ENCODE assay signal across 1 fruit fly cellular context in the genomic region with DNA sequence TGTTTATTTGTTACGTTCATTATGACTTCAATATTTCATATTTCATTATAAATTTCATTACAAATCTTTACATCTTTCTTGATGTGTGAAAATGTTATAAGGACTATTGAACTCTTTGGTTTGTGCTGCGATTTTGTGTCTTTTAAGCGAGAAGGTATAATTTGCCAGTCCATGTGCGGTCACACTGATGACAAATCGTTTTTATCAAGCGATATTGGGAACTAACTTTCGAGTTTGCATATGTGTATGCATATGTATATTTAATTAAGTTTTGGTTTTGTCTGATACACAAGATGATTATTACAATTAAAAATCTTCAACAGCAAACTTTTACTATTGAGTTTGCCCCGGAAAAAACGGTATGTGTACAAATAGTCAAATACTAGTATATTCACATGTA.
A peak's percentile ranks its signal among the peaks of the same experiment; 100 is the strongest.
TF ChIP-seq lines count a peak whose summit lies in the region.

A gene (plus strand): TSS at position 163 of the 400 bp plus-strand sequence.

TF ChIP-seq in whole organism, embryonic, 481 proteins besides CTCF, POLR2A, EP300 and RAD21 (continued from another document and continues in another):
- TF ChIP-seq gem (tag; optimal IDR thresholded peaks at IDR 0.05; lab: Kevin White, UChicago) (peak; percentile 52), CG8281 (tag; optimal IDR thresholded peaks at IDR 0.05; lab: Kevin White, UChicago) (no peak), sob (GFP tag; IDR thresholded peaks at IDR 0.05; lab: Robert Waterston, UW) (no peak), tna (GFP tag; IDR thresholded peaks at IDR 0.05; lab: Robert Waterston, UW; ENCODE audit: partially characterized antibody) (no peak), fru (optimal IDR thresholded peaks at IDR 0.05; lab: Kevin White, UChicago) (no peak), CG33557 (GFP tag; optimal IDR thresholded peaks at IDR 0.05; lab: Kevin White, UChicago) (peak; percentile 19), ttk (GFP tag; IDR thresholded peaks at IDR 0.05; lab: Robert Waterston, UW) (no peak), CG8089 (GFP tag; optimal IDR thresholded peaks at IDR 0.05; lab: Kevin White, UChicago) (peak; percentile 42), CG1603 (tag; optimal IDR thresholded peaks at IDR 0.05; lab: Kevin White, UChicago) (peak; percentile 97), CG7839 (tag; optimal IDR thresholded peaks at IDR 0.05; lab: Kevin White, UChicago) (no peak), tx (GFP tag; optimal IDR thresholded peaks at IDR 0.05; lab: Kevin White, UChicago) (no peak), Hmx (GFP tag; optimal IDR thresholded peaks at IDR 0.05; lab: Kevin White, UChicago) (no peak), CG17829 (tag; optimal IDR thresholded peaks at IDR 0.05; lab: Kevin White, UChicago) (peak; percentile 29), CG15269 (tag; optimal IDR thresholded peaks at IDR 0.05; lab: Kevin White, UChicago) (no peak), MESR4 (GFP tag; optimal IDR thresholded peaks at IDR 0.05; lab: Kevin White, UChicago) (peak; percentile 90), CkIIα-i1 (GFP tag; IDR thresholded peaks at IDR 0.05; lab: Robert Waterston, UW) (no peak), CG17568 (GFP tag; optimal IDR thresholded peaks at IDR 0.05; lab: Kevin White, UChicago) (no peak), CG17359 (tag; optimal IDR thresholded peaks at IDR 0.05; lab: Kevin White, UChicago) (no peak), slbo (GFP tag; IDR thresholded peaks at IDR 0.05; lab: Robert Waterston, UW) (no peak), CG17912 (GFP tag; optimal IDR thresholded peaks at IDR 0.05; lab: Kevin White, UChicago) (no peak), CG15601 (tag; optimal IDR thresholded peaks at IDR 0.05; lab: Kevin White, UChicago) (peak; percentile 32), CG13894 (tag; optimal IDR thresholded peaks at IDR 0.05; lab: Kevin White, UChicago) (peak; percentile 66), CG8290 (GFP tag; optimal IDR thresholded peaks at IDR 0.05; lab: Kevin White, UChicago) (peak; percentile 61), CG8290 (tag; optimal IDR thresholded peaks at IDR 0.05; lab: Kevin White, UChicago) (peak; percentile 11 to 67), Eip74EF (GFP tag; optimal IDR thresholded peaks at IDR 0.05; lab: Kevin White, UChicago) (peak; percentile 7 to 51), CG9797 (GFP tag; optimal IDR thresholded peaks at IDR 0.05; lab: Kevin White, UChicago) (peak; percentile 60), CG17328 (GFP tag; IDR thresholded peaks at IDR 0.05; lab: Robert Waterston, UW) (no peak), ind (GFP tag; optimal IDR thresholded peaks at IDR 0.05; lab: Kevin White, UChicago) (no peak), nmo (GFP tag; optimal IDR thresholded peaks at IDR 0.05; lab: Kevin White, UChicago) (peak; percentile 63), ems (GFP tag; optimal IDR thresholded peaks at IDR 0.05; lab: Kevin White, UChicago) (no peak), dpn (GFP tag; optimal IDR thresholded peaks at IDR 0.05; lab: Kevin White, UChicago) (no peak), Trl (optimal IDR thresholded peaks at IDR 0.05; lab: Kevin White, UChicago) (no peak), Trl (GFP tag; optimal IDR thresholded peaks at IDR 0.05; lab: Kevin White, UChicago) (no peak), Poxn (GFP tag; IDR thresholded peaks at IDR 0.05; lab: Robert Waterston, UW) (no peak), Neu2 (GFP tag; optimal IDR thresholded peaks at IDR 0.05; lab: Kevin White, UChicago; ENCODE audit: borderline replicate concordance) (no peak), CG11085 (GFP tag; IDR thresholded peaks at IDR 0.05; lab: Robert Waterston, UW) (no peak), Dp (GFP tag; optimal IDR thresholded peaks at IDR 0.05; lab: Kevin White, UChicago) (no peak), CG7271 (tag; optimal IDR thresholded peaks at IDR 0.05; lab: Kevin White, UChicago) (no peak), CG17361 (GFP tag; IDR thresholded peaks at IDR 0.05; lab: Robert Waterston, UW) (peak; percentile 42; the same call in 1 of the 3 replicates), D19A (tag; optimal IDR thresholded peaks at IDR 0.05; lab: Kevin White, UChicago) (peak; percentile 49), Fer3 (tag; optimal IDR thresholded peaks at IDR 0.05; lab: Kevin White, UChicago) (peak; percentile 30), ash1 (GFP tag; optimal IDR thresholded peaks at IDR 0.05; lab: Kevin White, UChicago) (no peak), CG9817 (tag; optimal IDR thresholded peaks at IDR 0.05; lab: Kevin White, UChicago) (no peak), Rx (GFP tag; IDR thresholded peaks at IDR 0.05; lab: Robert Waterston, UW) (no peak), H15 (GFP tag; IDR thresholded peaks at IDR 0.05; lab: Robert Waterston, UW) (no peak), CG13296 (GFP tag; optimal IDR thresholded peaks at IDR 0.05; lab: Kevin White, UChicago) (no peak), Opbp (GFP tag; IDR thresholded peaks at IDR 0.05; lab: Robert Waterston, UW; ENCODE audit: partially characterized antibody) (no peak), sr (GFP tag; IDR thresholded peaks at IDR 0.05; lab: Robert Waterston, UW) (no peak), CG11723 (GFP tag; optimal IDR thresholded peaks at IDR 0.05; lab: Kevin White, UChicago) (peak; percentile 92), CG12155 (GFP tag; optimal IDR thresholded peaks at IDR 0.05; lab: Kevin White, UChicago) (peak; percentile 16), Spps (tag; optimal IDR thresholded peaks at IDR 0.05; lab: Kevin White, UChicago) (peak; percentile 16), CG18476 (GFP tag; optimal IDR thresholded peaks at IDR 0.05; lab: Kevin White, UChicago) (no peak), Lim3 (GFP tag; IDR thresholded peaks at IDR 0.05; lab: Robert Waterston, UW) (no peak), CG2712 (tag; optimal IDR thresholded peaks at IDR 0.05; lab: Kevin White, UChicago) (peak; percentile 58), tin (GFP tag; optimal IDR thresholded peaks at IDR 0.05; lab: Kevin White, UChicago) (no peak), Doc3 (GFP tag; IDR thresholded peaks at IDR 0.05; lab: Robert Waterston, UW; ENCODE audit: partially characterized antibody) (no peak), CG4328 (GFP tag; optimal IDR thresholded peaks at IDR 0.05; lab: Kevin White, UChicago) (no peak), CG18599 (GFP tag; optimal IDR thresholded peaks at IDR 0.05; lab: Kevin White, UChicago) (no peak), Hey (tag; optimal IDR thresholded peaks at IDR 0.05; lab: Kevin White, UChicago) (no peak), Pdp1 (GFP tag; optimal IDR thresholded peaks at IDR 0.05; lab: Kevin White, UChicago) (peak in 1 of 2 experiments; percentile 16), CG17186 (GFP tag; optimal IDR thresholded peaks at IDR 0.05; lab: Kevin White, UChicago) (peak; percentile 23), CG7357 (GFP tag; IDR thresholded peaks at IDR 0.05; lab: Robert Waterston, UW) (peak; percentile 97), CG9932 (GFP tag; IDR thresholded peaks at IDR 0.05; lab: Robert Waterston, UW) (no peak), CG32767 (GFP tag; IDR thresholded peaks at IDR 0.05; lab: Robert Waterston, UW) (no peak), bab2 (GFP tag; optimal IDR thresholded peaks at IDR 0.05; lab: Kevin White, UChicago) (no peak), CG14710 (tag; optimal IDR thresholded peaks at IDR 0.05; lab: Kevin White, UChicago) (peak; percentile 61), nau (GFP tag; optimal IDR thresholded peaks at IDR 0.05; lab: Kevin White, UChicago) (no peak), CG32532 (GFP tag; IDR thresholded peaks at IDR 0.05; lab: Robert Waterston, UW) (no peak), CG14441 (GFP tag; IDR thresholded peaks at IDR 0.05; lab: Robert Waterston, UW) (no peak), NK7.1 (GFP tag; optimal IDR thresholded peaks at IDR 0.05; lab: Kevin White, UChicago) (no peak), cg (GFP tag; optimal IDR thresholded peaks at IDR 0.05; lab: Kevin White, UChicago) (peak; percentile 71), CG3847 (GFP tag; IDR thresholded peaks at IDR 0.05; lab: Robert Waterston, UW) (no peak), Atf6 (GFP tag; IDR thresholded peaks at IDR 0.05; lab: Robert Waterston, UW) (no peak), trem (tag; optimal IDR thresholded peaks at IDR 0.05; lab: Kevin White, UChicago) (peak; percentile 23), nom (GFP tag; optimal IDR thresholded peaks at IDR 0.05; lab: Kevin White, UChicago) (peak; percentile 50), HmgZ (tag; optimal IDR thresholded peaks at IDR 0.05; lab: Kevin White, UChicago) (peak; percentile 35), toy (GFP tag; IDR thresholded peaks at IDR 0.05; lab: Robert Waterston, UW) (no peak), E2f1 (GFP tag; IDR thresholded peaks at IDR 0.05; lab: Robert Waterston, UW) (no peak), CG3281 (GFP tag; optimal IDR thresholded peaks at IDR 0.05; lab: Kevin White, UChicago) (no peak), Sry-δ (GFP tag; optimal IDR thresholded peaks at IDR 0.05; lab: Kevin White, UChicago) (peak; percentile 54), CG8478 (optimal IDR thresholded peaks at IDR 0.05; lab: Kevin White, UChicago) (no peak), Gsc (GFP tag; IDR thresholded peaks at IDR 0.05; lab: Robert Waterston, UW) (no peak), CG6654 (GFP tag; optimal IDR thresholded peaks at IDR 0.05; lab: Kevin White, UChicago) (no peak), bowl (GFP tag; IDR thresholded peaks at IDR 0.05; lab: Robert Waterston, UW) (no peak), CG18619 (GFP tag; optimal IDR thresholded peaks at IDR 0.05; lab: Kevin White, UChicago) (no peak), pfk (GFP tag; optimal IDR thresholded peaks at IDR 0.05; lab: Kevin White, UChicago) (peak; percentile 74), Med (GFP tag; lab: Kevin White, UChicago) (peak; percentile 55), cad (GFP tag; optimal IDR thresholded peaks at IDR 0.05; lab: Kevin White, UChicago) (no peak), CG11398 (GFP tag; optimal IDR thresholded peaks at IDR 0.05; lab: Kevin White, UChicago) (no peak), CG30431 (GFP tag; optimal IDR thresholded peaks at IDR 0.05; lab: Kevin White, UChicago) (no peak), CG12104 (GFP tag; optimal IDR thresholded peaks at IDR 0.05; lab: Kevin White, UChicago) (no peak), run (tag; optimal IDR thresholded peaks at IDR 0.05; lab: Kevin White, UChicago) (no peak), Atf-2 (GFP tag; optimal IDR thresholded peaks at IDR 0.05; lab: Kevin White, UChicago) (no peak), YL-1 (GFP tag; optimal IDR thresholded peaks at IDR 0.05; lab: Kevin White, UChicago) (peak; percentile 71), CG30020 (tag; optimal IDR thresholded peaks at IDR 0.05; lab: Kevin White, UChicago) (peak; percentile 99), grau (tag; optimal IDR thresholded peaks at IDR 0.05; lab: Kevin White, UChicago) (peak; percentile 49), CG3407 (GFP tag; optimal IDR thresholded peaks at IDR 0.05; lab: Kevin White, UChicago) (no peak), Awh (GFP tag; IDR thresholded peaks at IDR 0.05; lab: Robert Waterston, UW) (no peak), Ets97D (GFP tag; optimal IDR thresholded peaks at IDR 0.05; lab: Kevin White, UChicago) (peak; percentile 49), Nf-YC (tag; optimal IDR thresholded peaks at IDR 0.05; lab: Kevin White, UChicago) (peak; percentile 36), en (GFP tag; optimal IDR thresholded peaks at IDR 0.05; lab: Kevin White, UChicago) (no peak), lmd (GFP tag; IDR thresholded peaks at IDR 0.05; lab: Robert Waterston, UW) (no peak), vfl (GFP tag; optimal IDR thresholded peaks at IDR 0.05; lab: Kevin White, UChicago) (no peak), Max (GFP tag; optimal IDR thresholded peaks at IDR 0.05; lab: Kevin White, UChicago) (no peak), cato (GFP tag; optimal IDR thresholded peaks at IDR 0.05; lab: Kevin White, UChicago; ENCODE audit: borderline replicate concordance) (no peak), kay (GFP tag; optimal IDR thresholded peaks at IDR 0.05; lab: Kevin White, UChicago) (peak; percentile 71), az2 (GFP tag; optimal IDR thresholded peaks at IDR 0.05; lab: Kevin White, UChicago) (no peak), Antp (GFP tag; optimal IDR thresholded peaks at IDR 0.05; lab: Kevin White, UChicago) (no peak), eyg (GFP tag; optimal IDR thresholded peaks at IDR 0.05; lab: Kevin White, UChicago) (no peak), tap (tag; optimal IDR thresholded peaks at IDR 0.05; lab: Kevin White, UChicago) (no peak), Usf (GFP tag; optimal IDR thresholded peaks at IDR 0.05; lab: Kevin White, UChicago) (no peak), Fer1 (GFP tag; optimal IDR thresholded peaks at IDR 0.05; lab: Kevin White, UChicago) (peak; percentile 50), CG2202 (tag; optimal IDR thresholded peaks at IDR 0.05; lab: Kevin White, UChicago) (no peak), tgo (GFP tag; IDR thresholded peaks at IDR 0.05; lab: Robert Waterston, UW) (no peak), CG6272 (GFP tag; IDR thresholded peaks at IDR 0.05; lab: Robert Waterston, UW) (no peak), Sry-β (GFP tag; optimal IDR thresholded peaks at IDR 0.05; lab: Kevin White, UChicago) (no peak), NC2α (GFP tag; optimal IDR thresholded peaks at IDR 0.05; lab: Kevin White, UChicago) (no peak), CG6854 (GFP tag; optimal IDR thresholded peaks at IDR 0.05; lab: Kevin White, UChicago) (no peak), MTF-1 (GFP tag; optimal IDR thresholded peaks at IDR 0.05; lab: Kevin White, UChicago; ENCODE audit: borderline replicate concordance) (no peak), CG33213 (GFP tag; optimal IDR thresholded peaks at IDR 0.05; lab: Kevin White, UChicago) (peak; percentile 50), Xbp1 (GFP tag; optimal IDR thresholded peaks at IDR 0.05; lab: Kevin White, UChicago) (peak; percentile 30), ewg (GFP tag; optimal IDR thresholded peaks at IDR 0.05; lab: Kevin White, UChicago) (peak; percentile 27), Dip2 (GFP tag; IDR thresholded peaks at IDR 0.05; lab: Robert Waterston, UW) (no peak), crc (GFP tag; optimal IDR thresholded peaks at IDR 0.05; lab: Kevin White, UChicago) (no peak), CG13424 (tag; optimal IDR thresholded peaks at IDR 0.05; lab: Kevin White, UChicago) (peak; percentile 26), CG2116 (GFP tag; optimal IDR thresholded peaks at IDR 0.05; lab: Kevin White, UChicago) (peak; percentile 19), fd102C (GFP tag; optimal IDR thresholded peaks at IDR 0.05; lab: Kevin White, UChicago) (no peak), otp (GFP tag; IDR thresholded peaks at IDR 0.05; lab: Robert Waterston, UW) (no peak), CG14965 (GFP tag; optimal IDR thresholded peaks at IDR 0.05; lab: Kevin White, UChicago; ENCODE audit: borderline replicate concordance) (no peak), corto (GFP tag; optimal IDR thresholded peaks at IDR 0.05; lab: Kevin White, UChicago) (no peak), hb (GFP tag; IDR thresholded peaks at IDR 0.05; lab: Robert Waterston, UW; ENCODE audit: partially characterized antibody) (no peak), D19B (GFP tag; optimal IDR thresholded peaks at IDR 0.05; lab: Kevin White, UChicago) (no peak), Ets65A (GFP tag; lab: Kevin White, UChicago) (no peak)
